Fruit fly (Drosophila melanogaster) whole organism, embryonic: ENCODE results near the gene TTLL5.

Experiments
- Aef1 ChIP-seq: fragments of 200-800 bp; sonication (Bioruptor generic); IDR thresholded peaks from 3 replicates; pipeline ENCODE4 v1.3.6; 2022; ENCODE audit warnings: missing biosample characterization, missing genetic modification characterization
- Bgb ChIP-seq: fragments of 200-800 bp; sonication (Bioruptor generic); IDR thresholded peaks from 2 replicates; pipeline ENCODE4 v1.3.6; 2022; ENCODE audit warnings: missing biosample characterization, missing genetic modification characterization; ENCODE audit not compliant: partially characterized antibody
- CG10979 ChIP-seq: fragments of 200-800 bp; sonication (Bioruptor generic); optimal IDR thresholded peaks from 2 replicates; lab custom pipeline; 2018; ENCODE audit warnings: missing biosample characterization, mild to moderate bottlenecking, missing genetic modification characterization, moderate library complexity
- CG1233 ChIP-seq: fragments of 200-800 bp; sonication (Bioruptor generic); optimal IDR thresholded peaks from 4 replicates; lab custom pipeline; 2018; ENCODE audit warnings: missing biosample characterization, mild to moderate bottlenecking, missing genetic modification characterization
- CG12769 ChIP-seq: fragments of 200-800 bp; sonication (Bioruptor generic); optimal IDR thresholded peaks from 2 replicates; lab custom pipeline; 2019; ENCODE audit warnings: missing biosample characterization, mild to moderate bottlenecking, missing genetic modification characterization, moderate library complexity
- CG12942 ChIP-seq: fragments of 200-800 bp; sonication (Bioruptor generic); optimal IDR thresholded peaks from 3 replicates; lab custom pipeline; 2016; ENCODE audit warnings: missing biosample characterization, missing genetic modification characterization
- CG14965 ChIP-seq: fragments of 200-800 bp; sonication (Bioruptor generic); optimal IDR thresholded peaks from 2 replicates; lab custom pipeline; 2016; ENCODE audit warnings: missing biosample characterization, missing genetic modification characterization, borderline replicate concordance
- CG3163 ChIP-seq: fragments of 200-800 bp; sonication (Bioruptor generic); optimal IDR thresholded peaks from 3 replicates; lab custom pipeline; 2016; ENCODE audit warnings: missing biosample characterization, missing genetic modification characterization
- CG34422 ChIP-seq: fragments of 200-800 bp; sonication (Bioruptor generic); IDR thresholded peaks from 3 replicates; pipeline ENCODE4 v1.3.6; 2022; ENCODE audit warnings: missing biosample characterization, missing genetic modification characterization
- CG42726 ChIP-seq: fragments of 200-800 bp; sonication (Bioruptor generic); IDR thresholded peaks from 2 replicates; pipeline ENCODE4 v1.3.6; 2022; ENCODE audit warnings: missing biosample characterization, missing genetic modification characterization; ENCODE audit not compliant: partially characterized antibody
- CG6254 ChIP-seq: fragments of 200-800 bp; sonication (Bioruptor generic); optimal IDR thresholded peaks from 3 replicates; lab custom pipeline; 2017; ENCODE audit warnings: mild to moderate bottlenecking, missing biosample characterization, missing genetic modification reagents, missing genetic modification characterization
- CG6791 ChIP-seq: fragments of 200-800 bp; sonication (Bioruptor generic); IDR thresholded peaks from 3 replicates; pipeline ENCODE4 v1.3.6; 2022; ENCODE audit warnings: missing biosample characterization, missing genetic modification characterization; ENCODE audit not compliant: partially characterized antibody
- CG7928 ChIP-seq: fragments of 200-800 bp; sonication (Bioruptor generic); optimal IDR thresholded peaks from 2 replicates; lab custom pipeline; 2017; ENCODE audit warnings: missing biosample characterization, mild to moderate bottlenecking, missing genetic modification characterization
- CG8765 ChIP-seq: fragments of 200-800 bp; sonication (Bioruptor generic); IDR thresholded peaks from 2 replicates; pipeline ENCODE4 v1.3.6; 2022; ENCODE audit warnings: missing biosample characterization, missing genetic modification characterization
- CTCF ChIP-seq: fragments of 200-800 bp; sonication (Bioruptor generic); optimal IDR thresholded peaks from 2 replicates; lab custom pipeline; 2017; ENCODE audit warnings: missing biosample characterization, mild to moderate bottlenecking, missing genetic modification characterization, moderate library complexity
- CrebB ChIP-seq: fragments of 200-800 bp; sonication (Bioruptor generic); optimal IDR thresholded peaks from 3 replicates; lab custom pipeline; 2018; ENCODE audit warnings: missing biosample characterization, mild to moderate bottlenecking, missing genetic modification characterization
- Dek ChIP-seq: fragments of 200-800 bp; sonication (Bioruptor generic); optimal IDR thresholded peaks from 3 replicates; lab custom pipeline; 2019; ENCODE audit warnings: missing biosample characterization, mild to moderate bottlenecking, missing genetic modification characterization, moderate library complexity
- Dll ChIP-seq: fragments of 200-800 bp; sonication (Bioruptor generic); IDR thresholded peaks from 4 replicates; pipeline ENCODE4 v1.3.6; 2022; ENCODE audit warnings: missing biosample characterization, missing genetic modification characterization; ENCODE audit not compliant: partially characterized antibody
- Ets65A ChIP-seq: fragments of 200-800 bp; sonication (Bioruptor generic); peaks from one replicate; lab custom pipeline; 2016; ENCODE audit warnings: missing biosample characterization, missing genetic modification characterization
- Fer2 ChIP-seq: fragments of 200-800 bp; sonication (Bioruptor generic); optimal IDR thresholded peaks from 2 replicates; lab custom pipeline; 2018; ENCODE audit warnings: missing biosample characterization, mild to moderate bottlenecking, missing genetic modification characterization, moderate library complexity
- Fer3 ChIP-seq: fragments of 200-800 bp; sonication (Bioruptor generic); optimal IDR thresholded peaks from 2 replicates; lab custom pipeline; 2018; ENCODE audit warnings: missing biosample characterization, mild to moderate bottlenecking, missing genetic modification characterization, moderate library complexity
- H15 ChIP-seq: fragments of 200-800 bp; sonication (Bioruptor generic); IDR thresholded peaks from 3 replicates; pipeline ENCODE4 v1.3.6; 2022; ENCODE audit warnings: missing biosample characterization, missing genetic modification characterization
- HLH3B ChIP-seq: fragments of 200-800 bp; sonication (Bioruptor generic); IDR thresholded peaks from 2 replicates; pipeline ENCODE4 v1.3.6; 2022; ENCODE audit warnings: missing biosample characterization, missing genetic modification characterization
- HmgD ChIP-seq: fragments of 200-800 bp; sonication (Bioruptor generic); optimal IDR thresholded peaks from 3 replicates; lab custom pipeline; 2016; ENCODE audit warnings: missing biosample characterization, missing genetic modification characterization
- Mes4 ChIP-seq: fragments of 200-800 bp; sonication (Bioruptor generic); optimal IDR thresholded peaks from 2 replicates; lab custom pipeline; 2016; ENCODE audit warnings: missing biosample characterization, missing genetic modification characterization
- Mrtf ChIP-seq: fragments of 200-800 bp; sonication (Bioruptor generic); IDR thresholded peaks from 3 replicates; pipeline ENCODE4 v1.3.6; 2022; ENCODE audit warnings: missing biosample characterization, missing genetic modification characterization
- NC2β ChIP-seq: fragments of 200-800 bp; sonication (Bioruptor generic); optimal IDR thresholded peaks from 2 replicates; lab custom pipeline; 2016; ENCODE audit warnings: missing biosample characterization, missing genetic modification characterization
- Neu2 ChIP-seq: fragments of 200-800 bp; sonication (Bioruptor generic); optimal IDR thresholded peaks from 3 replicates; lab custom pipeline; 2016; ENCODE audit warnings: missing biosample characterization, missing genetic modification characterization, borderline replicate concordance
- Oli ChIP-seq: fragments of 200-800 bp; sonication (Bioruptor generic); optimal IDR thresholded peaks from 2 replicates; lab custom pipeline; 2018; ENCODE audit warnings: missing biosample characterization, mild to moderate bottlenecking, missing genetic modification characterization, moderate library complexity
- ac ChIP-seq: fragments of 200-800 bp; sonication (Bioruptor generic); optimal IDR thresholded peaks from 3 replicates; lab custom pipeline; 2017; ENCODE audit warnings: missing biosample characterization, mild to moderate bottlenecking, missing genetic modification characterization
- caup ChIP-seq: fragments of 200-800 bp; sonication (Bioruptor generic); optimal IDR thresholded peaks from 3 replicates; lab custom pipeline; 2017; ENCODE audit warnings: missing biosample characterization, mild to moderate bottlenecking, missing genetic modification characterization, moderate library complexity; ENCODE audit not compliant: severe bottlenecking
- chinmo ChIP-seq: fragments of 200-800 bp; sonication (Bioruptor generic); IDR thresholded peaks from 4 replicates; pipeline ENCODE4 v1.3.6; 2022; ENCODE audit warnings: missing biosample characterization, missing genetic modification characterization; ENCODE audit not compliant: partially characterized antibody
- eve ChIP-seq, 2 experiments: fragments of >200 bp; optimal IDR thresholded peaks; 2 replicates each; lab custom pipeline; 2017; ENCODE audit warnings: missing biosample characterization in 2 of 2, missing genetic modification characterization in 2 of 2
- knrl ChIP-seq: fragments of 200-800 bp; sonication (Bioruptor generic); IDR thresholded peaks from 3 replicates; pipeline ENCODE4 v1.3.6; 2022; ENCODE audit warnings: missing biosample characterization, missing genetic modification characterization; ENCODE audit not compliant: partially characterized antibody
- odd ChIP-seq: fragments of 200-800 bp; sonication (Bioruptor generic); optimal IDR thresholded peaks from 2 replicates; lab custom pipeline; 2017; ENCODE audit warnings: missing biosample characterization, mild to moderate bottlenecking, missing genetic modification characterization
- pan ChIP-seq, 4 experiments: fragments of >200 bp in 3 of 4; fragments of 200-800 bp in 1 of 4; sonication (Bioruptor generic) in 1 of 4; optimal IDR thresholded peaks in 3 of 4; IDR thresholded peaks in 1 of 4; 2 replicates each; pipeline versions ENCODE4 v1.3.6 to Lab custom; 2017 to 2022; ENCODE audit warnings: missing biosample characterization in 2 of 4, missing genetic modification characterization in 2 of 4, mixed read lengths in 1 of 4
- pfk ChIP-seq: fragments of 200-800 bp; sonication (Bioruptor generic); optimal IDR thresholded peaks from 2 replicates; lab custom pipeline; 2018; ENCODE audit warnings: missing biosample characterization, mild to moderate bottlenecking, missing genetic modification characterization, moderate library complexity
- row ChIP-seq: fragments of 200-800 bp; sonication (Bioruptor generic); IDR thresholded peaks from 3 replicates; pipeline ENCODE4 v1.3.6; 2022; ENCODE audit warnings: missing biosample characterization, missing genetic modification characterization
- scrt ChIP-seq: fragments of 200-800 bp; sonication (Bioruptor generic); optimal IDR thresholded peaks from 2 replicates; lab custom pipeline; 2018; ENCODE audit warnings: missing biosample characterization, mild to moderate bottlenecking, missing genetic modification characterization, moderate library complexity
- tll ChIP-seq, 2 experiments: fragments of 200-800 bp in 1 of 2; fragments of >200 bp in 1 of 2; sonication (Bioruptor generic) in 1 of 2; optimal IDR thresholded peaks; 2 replicates each; lab custom pipeline; 2017 to 2019; ENCODE audit warnings: missing biosample characterization in 2 of 2, missing genetic modification characterization in 2 of 2, mild to moderate bottlenecking in 1 of 2, moderate library complexity in 1 of 2
- zfh2 ChIP-seq: fragments of 200-800 bp; sonication (Bioruptor generic); optimal IDR thresholded peaks from 2 replicates; lab custom pipeline; 2016; ENCODE audit warnings: missing biosample characterization, missing genetic modification characterization

TTLL5 gene

DNA sequence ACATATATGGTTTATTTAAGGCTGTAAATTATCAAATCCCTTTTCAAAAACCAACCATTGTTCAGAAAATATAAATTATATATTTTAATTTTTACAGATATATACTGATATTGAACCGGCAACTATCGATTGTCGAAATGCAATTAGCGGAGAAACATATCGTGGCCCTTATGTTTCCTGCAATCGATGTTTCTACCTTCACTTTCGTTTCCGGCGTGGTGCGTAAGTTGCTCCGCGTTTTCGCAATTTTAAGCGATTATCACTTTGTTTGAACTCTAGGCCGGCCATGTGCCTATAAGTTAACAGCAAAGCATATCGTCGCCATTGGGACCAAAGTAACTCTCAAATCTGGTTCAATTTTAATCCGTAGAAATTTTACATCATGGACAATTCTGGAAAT lies 542 bp upstream of the TTLL5 start, which contains the start of gene vig2 (continued):
- peak; percentile 81 for TF ChIP-seq Dll
- TF ChIP-seq NC2β = peak; percentile 22
- TF ChIP-seq Bgb (GFP tag; lab: Robert Waterston, UW) = peak; percentile 92
- TF ChIP-seq Oli (tag; lab: Kevin White, UChicago) = peak; percentile 34
- peak; percentile 18 for TF ChIP-seq odd (GFP tag; lab: Kevin White, UChicago)
- peak; percentile 49; the same call in 1 of the 3 replicates for TF ChIP-seq Mrtf (GFP tag; lab: Robert Waterston, UW)
- TF ChIP-seq CG1233 (GFP tag; lab: Kevin White, UChicago) = peak; percentile 66
- peak; percentile 39 for TF ChIP-seq scrt (GFP tag; lab: Kevin White, UChicago)
- peak; percentile 29 for TF ChIP-seq pfk (GFP tag; lab: Kevin White, UChicago)
- peak; percentile 10 for TF ChIP-seq zfh2 (GFP tag; lab: Kevin White, UChicago)
- peak; percentile 82 for TF ChIP-seq CG34422 (GFP tag; lab: Robert Waterston, UW)
- peak; percentile 22; the same call in 1 of the 2 replicates for TF ChIP-seq CG8765
- TF ChIP-seq chinmo (GFP tag; lab: Robert Waterston, UW) = peak; percentile 81; the same call in 2 of the 4 replicates
- peak; percentile 49 for TF ChIP-seq Fer2 (tag; lab: Kevin White, UChicago)
- TF ChIP-seq ac (GFP tag; lab: Kevin White, UChicago) = peak; percentile 2
- TF ChIP-seq Fer3 (tag; lab: Kevin White, UChicago) = peak; percentile 50
- peak; percentile 5 for TF ChIP-seq CG6254
- TF ChIP-seq, all 482 proteins: peak for 233; not testable (repeated sequence) for 249

DNA sequence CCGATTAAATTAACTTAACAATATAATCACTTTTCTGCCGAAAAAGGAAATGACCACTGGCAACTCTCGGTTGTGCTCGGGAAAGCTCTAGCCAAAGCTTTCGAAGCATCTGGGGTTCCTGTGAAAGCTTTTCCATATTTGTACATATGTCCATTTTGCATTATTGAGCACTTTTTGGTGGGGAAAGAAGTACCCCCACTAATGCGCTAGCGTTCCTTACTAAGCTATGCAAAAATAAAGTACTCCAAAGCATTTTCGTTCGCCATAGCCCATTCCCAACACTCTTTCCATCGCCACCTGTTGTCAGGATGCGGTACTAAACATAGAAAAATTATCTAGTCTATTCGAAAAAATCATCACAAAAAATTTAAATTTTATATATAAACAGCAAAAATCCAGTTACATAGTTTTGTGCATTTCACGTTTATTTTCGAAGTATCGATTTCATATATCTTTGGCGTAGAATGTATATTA lies 10.2 kb downstream of the TTLL5 start, which contains the start of gene Nepl16:
Gene Nepl16, minus strand, starts transcription at position 51 of the 474 bp plus-strand sequence.
- TF ChIP-seq Ets65A (GFP tag; lab: Kevin White, UChicago) = peak; percentile 0
- TF ChIP-seq CG10979 (tag; lab: Kevin White, UChicago) = peak; percentile 96
- peak; percentile 88 for TF ChIP-seq CG14965 (GFP tag; lab: Kevin White, UChicago)
- no peak for TF ChIP-seq tll (GFP tag; optimal IDR thresholded peaks at IDR 0.05; lab: Kevin White, UChicago)
- peak; percentile 88 for TF ChIP-seq CTCF (GFP tag; lab: Kevin White, UChicago)
- TF ChIP-seq HLH3B (GFP tag; lab: Robert Waterston, UW) = no peak
- no peak for TF ChIP-seq CG6791 (GFP tag; lab: Robert Waterston, UW)
- no peak for TF ChIP-seq knrl (GFP tag; lab: Robert Waterston, UW)
- TF ChIP-seq eve (GFP tag; optimal IDR thresholded peaks at IDR 0.05; lab: Kevin White, UChicago) = peak in 1 of 2 experiments; percentile 51
- TF ChIP-seq, all 482 proteins: peak for 5

DNA sequence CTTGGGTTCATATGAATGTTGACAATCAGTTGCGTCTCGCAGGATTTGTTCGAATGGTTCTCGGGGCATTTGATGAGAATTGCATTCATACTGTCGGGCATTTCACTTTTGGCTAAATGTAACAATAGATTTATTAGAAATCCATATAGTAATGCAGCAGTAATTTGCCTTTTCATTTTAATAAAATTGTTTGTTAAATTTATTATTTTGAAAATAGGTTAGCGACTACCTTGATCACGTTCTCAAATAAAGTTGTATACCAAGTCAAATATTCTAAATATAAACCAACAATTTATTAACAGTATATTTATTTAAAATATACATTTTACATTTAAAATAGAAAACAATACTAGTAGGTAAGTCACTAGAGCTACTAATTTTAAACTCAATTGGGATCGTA lies 13.8 kb downstream of the TTLL5 start, which contains the start of gene CG34027:
Gene CG34027, minus strand, starts transcription at position 101 of the 400 bp plus-strand sequence.
- TF ChIP-seq Aef1 = no peak
- no peak for TF ChIP-seq Mes4 (GFP tag; lab: Kevin White, UChicago)

DNA sequence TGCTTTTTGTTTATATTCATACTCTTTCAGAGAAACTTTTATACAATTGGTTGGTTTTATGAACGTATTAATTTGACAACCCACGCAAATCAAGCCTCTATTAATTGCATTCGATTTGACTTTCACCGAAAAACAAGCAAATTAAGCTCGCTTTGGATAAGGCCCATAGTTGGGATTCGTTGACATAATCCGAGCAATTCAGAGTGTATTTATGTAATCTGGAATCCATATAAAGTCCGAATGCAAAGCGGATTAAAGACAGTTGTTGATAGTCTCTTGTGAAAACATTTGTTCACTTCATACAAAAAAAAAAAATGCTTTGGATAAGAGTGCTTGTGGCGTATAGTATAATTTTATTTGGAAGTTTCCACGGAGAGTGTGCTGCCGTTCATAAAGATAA lies 20.5 kb downstream of the TTLL5 start, which contains the start of gene CG45095:
Gene CG45095, plus strand, starts transcription at position 301 of the 400 bp plus-strand sequence.
- TF ChIP-seq CG12769 (tag; lab: Kevin White, UChicago) (no peak), CG3163 (no peak), CG42726 (no peak), pan (optimal IDR thresholded peaks at IDR 0.05; lab: Kevin White, UChicago) (no peak), pan (GFP tag; optimal IDR thresholded peaks at IDR 0.05 in 1 of 2, IDR thresholded peaks at IDR 0.05 in 1 of 2) (no peak), CG8765 (no peak), CrebB (tag; lab: Kevin White, UChicago) (no peak), HmgD (GFP tag; lab: Kevin White, UChicago) (no peak), CG12942 (GFP tag; lab: Kevin White, UChicago) (no peak), CG14965 (GFP tag; lab: Kevin White, UChicago) (no peak), CG7928 (GFP tag; lab: Kevin White, UChicago) (no peak), Dek (tag; lab: Kevin White, UChicago) (no peak), caup (GFP tag; lab: Kevin White, UChicago) (no peak), row (GFP tag; lab: Robert Waterston, UW) (no peak), Neu2 (GFP tag; lab: Kevin White, UChicago) (no peak), H15 (GFP tag; lab: Robert Waterston, UW) (no peak)
